Worm (Caenorhabditis elegans): ENCODE results near the gene trcs-2.
A peak's percentile ranks its signal among the peaks of the same experiment; 100 is the strongest.

The trcs-2 gene

DNA sequence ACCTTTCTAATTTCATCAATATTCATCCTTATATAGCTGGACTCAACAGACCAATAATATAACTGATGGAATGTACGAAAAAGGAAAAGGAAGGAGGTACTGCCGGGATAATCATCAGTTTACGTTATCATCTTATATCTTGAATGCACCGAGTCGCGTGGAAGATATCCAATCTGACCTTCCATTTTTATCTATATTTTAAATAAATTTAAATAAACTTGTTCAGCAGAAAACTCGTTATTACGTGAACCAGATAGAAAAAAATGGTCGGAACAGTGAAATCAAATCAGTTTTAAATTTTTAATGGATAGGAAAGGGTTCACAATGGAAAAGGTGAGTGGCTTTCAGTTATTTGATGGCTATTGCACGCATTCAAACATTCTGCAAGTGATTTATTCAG is 44.6 kb downstream of the trcs-2 start, which contains the start of gene pah-1:
Gene pah-1, minus strand, starts transcription at position 101 of the 400 bp plus-strand sequence.
- TF ChIP-seq ces-1 (GFP tag; optimal IDR thresholded peaks at IDR 0.05): no peak
- no peak for TF ChIP-seq ceh-39 (tag; optimal IDR thresholded peaks at IDR 0.05)
- no peak for TF ChIP-seq nhr-76 (tag; optimal IDR thresholded peaks at IDR 0.05)
- no peak for TF ChIP-seq nhr-12 (tag; optimal IDR thresholded peaks at IDR 0.05)
- no peak for TF ChIP-seq ztf-11 (tag; optimal IDR thresholded peaks at IDR 0.05)
- TF ChIP-seq sem-2 (GFP tag; optimal IDR thresholded peaks at IDR 0.05): no peak
- no peak for TF ChIP-seq lsy-2 (tag; optimal IDR thresholded peaks at IDR 0.05)
- TF ChIP-seq ham-2 (GFP tag; optimal IDR thresholded peaks at IDR 0.05): no peak
- TF ChIP-seq hlh-1 (tag; optimal IDR thresholded peaks at IDR 0.05): no peak
- TF ChIP-seq zip-8 (tag; optimal IDR thresholded peaks at IDR 0.05): no peak
- no peak for TF ChIP-seq bed-3 (GFP tag; optimal IDR thresholded peaks at IDR 0.05)
- TF ChIP-seq ceh-83 (GFP tag; optimal IDR thresholded peaks at IDR 0.05): no peak
- TF ChIP-seq snpc-4 (tag; optimal IDR thresholded peaks at IDR 0.05): no peak
- TF ChIP-seq mab-5 (tag; optimal IDR thresholded peaks at IDR 0.05): no peak
- no peak for TF ChIP-seq lin-32 (GFP tag; optimal IDR thresholded peaks at IDR 0.05)

DNA sequence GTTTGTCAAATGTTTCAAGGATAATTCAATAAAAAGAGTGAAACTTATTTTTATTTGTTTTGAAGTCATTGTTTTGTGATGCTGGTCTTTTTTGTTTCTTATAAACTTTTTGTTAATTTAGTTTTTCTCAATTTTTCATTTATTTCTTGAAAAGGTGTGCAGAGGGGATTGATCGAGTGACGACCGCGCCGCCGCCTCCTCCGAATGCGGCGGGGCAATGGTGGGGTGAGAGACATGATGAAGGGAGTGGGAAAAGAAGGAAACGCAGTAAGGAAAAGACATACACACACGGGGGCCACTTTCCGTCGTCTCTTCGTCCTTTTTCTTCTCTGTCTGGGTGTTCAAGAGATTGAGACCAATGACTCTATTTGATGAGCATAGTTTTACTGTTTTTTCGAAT is 47.1 kb downstream of the trcs-2 start:
- TF ChIP-seq drap-1 (GFP tag; optimal IDR thresholded peaks at IDR 0.05): no peak
- no peak for TF ChIP-seq lin-13 (tag; optimal IDR thresholded peaks at IDR 0.05)
- TF ChIP-seq cnd-1 (tag; optimal IDR thresholded peaks at IDR 0.05): no peak
- no peak for TF ChIP-seq lin-32 (GFP tag; optimal IDR thresholded peaks at IDR 0.05)
- TF ChIP-seq unc-39 (tag; optimal IDR thresholded peaks at IDR 0.05): no peak
- TF ChIP-seq bed-3 (GFP tag; optimal IDR thresholded peaks at IDR 0.05): no peak
- no peak for TF ChIP-seq nhr-28 (tag; optimal IDR thresholded peaks at IDR 0.05)
- TF ChIP-seq nhr-2 (tag; optimal IDR thresholded peaks at IDR 0.05): no peak
- peak; percentile 2 for TF ChIP-seq ces-1 (GFP tag; optimal IDR thresholded peaks at IDR 0.05)
- TF ChIP-seq ham-2 (GFP tag; optimal IDR thresholded peaks at IDR 0.05): no peak
- TF ChIP-seq elt-3 (tag; optimal IDR thresholded peaks at IDR 0.05): no peak
- TF ChIP-seq mep-1 (tag; optimal IDR thresholded peaks at IDR 0.05): no peak
- peak; percentile 1 for TF ChIP-seq lsy-2 (tag; optimal IDR thresholded peaks at IDR 0.05)
- TF ChIP-seq snpc-4 (tag; optimal IDR thresholded peaks at IDR 0.05): no peak
- no peak for TF ChIP-seq nhr-76 (tag; optimal IDR thresholded peaks at IDR 0.05)
- no peak for TF ChIP-seq tbx-8 (GFP tag; optimal IDR thresholded peaks at IDR 0.05)
- no peak for TF ChIP-seq M03D4.4 (tag; optimal IDR thresholded peaks at IDR 0.05)
- TF ChIP-seq sptf-1 (tag; optimal IDR thresholded peaks at IDR 0.05): no peak
- no peak for TF ChIP-seq nhr-12 (tag; optimal IDR thresholded peaks at IDR 0.05)
- no peak for TF ChIP-seq blmp-1 (tag; optimal IDR thresholded peaks at IDR 0.05)
- TF ChIP-seq hlh-1 (tag; optimal IDR thresholded peaks at IDR 0.05): peak; percentile 15
- TF ChIP-seq unc-120 (tag; optimal IDR thresholded peaks at IDR 0.05; ENCODE audit: poor library complexity, severe bottlenecking): peak; percentile 84
- no peak for TF ChIP-seq sem-2 (GFP tag; optimal IDR thresholded peaks at IDR 0.05)
- TF ChIP-seq ceh-43 (GFP tag; optimal IDR thresholded peaks at IDR 0.05): no peak
- no peak for TF ChIP-seq mls-2 (tag; optimal IDR thresholded peaks at IDR 0.05)

DNA sequence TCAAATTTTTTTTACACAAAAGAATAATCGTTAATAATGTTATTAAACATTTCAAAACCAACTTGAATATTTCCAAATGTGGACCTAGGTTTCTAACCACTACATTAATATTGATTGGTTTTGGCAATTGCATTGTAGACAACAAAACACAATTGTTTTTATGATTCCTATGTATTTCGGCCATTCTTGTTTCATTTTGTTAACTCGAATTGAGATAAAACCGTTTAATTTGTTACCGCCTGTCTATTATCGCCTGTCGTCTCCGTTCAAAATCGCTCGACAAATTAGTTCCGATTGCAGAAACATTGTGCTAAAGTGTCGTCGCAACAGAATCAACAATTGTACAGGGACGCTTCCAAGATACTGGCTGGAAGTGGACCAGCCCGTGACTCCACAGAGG is 48.4 kb downstream of the trcs-2 start, which contains the start of gene let-19:
Gene let-19, plus strand, starts transcription at position 301 of the 400 bp plus-strand sequence.
- TF ChIP-seq tbx-8 (GFP tag; optimal IDR thresholded peaks at IDR 0.05) (no peak), blmp-1 (tag; optimal IDR thresholded peaks at IDR 0.05) (no peak), bed-3 (GFP tag; optimal IDR thresholded peaks at IDR 0.05) (no peak), drap-1 (GFP tag; optimal IDR thresholded peaks at IDR 0.05) (no peak), lin-32 (GFP tag; optimal IDR thresholded peaks at IDR 0.05) (no peak), zip-8 (tag; optimal IDR thresholded peaks at IDR 0.05) (no peak)
